Fruit fly (Drosophila melanogaster) whole organism, wandering third instar larva: ENCODE results near the gene CG31697.

Experiments
- Abd-B ChIP-seq: fragments of >200 bp; optimal IDR thresholded peaks from 2 replicates; lab custom pipeline; 2017; ENCODE audit warnings: missing biosample characterization, missing genetic modification characterization
- Hr78 ChIP-seq: fragments of >200 bp; optimal IDR thresholded peaks from 2 replicates; lab custom pipeline; 2017; ENCODE audit warnings: missing biosample characterization, missing genetic modification characterization
- Hr83 ChIP-seq: fragments of 200-300 bp; sonication (Bioruptor generic); optimal IDR thresholded peaks from 2 replicates; lab custom pipeline; 2016; ENCODE audit warnings: missing biosample characterization, mild to moderate bottlenecking, missing genetic modification characterization, moderate library complexity; ENCODE audit not compliant: poor library complexity, severe bottlenecking
- OdsH ChIP-seq: fragments of 200-800 bp; sonication (Bioruptor generic); optimal IDR thresholded peaks from 2 replicates; lab custom pipeline; 2016; ENCODE audit warnings: missing biosample characterization, mild to moderate bottlenecking, missing genetic modification characterization
- dl ChIP-seq, 2 experiments: fragments of 175-275, 200-275 bp in 1 of 2; fragments of 200-275 bp in 1 of 2; sonication (Bioruptor generic); optimal IDR thresholded peaks; lab custom pipeline; 2018; ENCODE audit warnings: mild to moderate bottlenecking in 2 of 2, missing biosample characterization in 2 of 2, missing genetic modification characterization in 2 of 2, moderate library complexity in 2 of 2; ENCODE audit not compliant: partially characterized antibody in 2 of 2, insufficient read depth in 1 of 2
- dmrt93B ChIP-seq: fragments of 200-800 bp; sonication (Bioruptor generic); optimal IDR thresholded peaks from 2 replicates; lab custom pipeline; 2018; ENCODE audit warnings: missing biosample characterization, mild to moderate bottlenecking, missing genetic modification characterization
- foxo ChIP-seq, 2 experiments: fragments of 200-800 bp; sonication (Bioruptor generic); optimal IDR thresholded peaks; 2 replicates in 1 of 2; 3 replicates in 1 of 2; lab custom pipeline; 2016 to 2017; ENCODE audit warnings: missing biosample characterization in 2 of 2, missing genetic modification characterization in 2 of 2

dm6 chr2L:19546869-19547710 lies 11.8 kb downstream of the CG31697 start, which contains the start of gene CG10337:
- TF ChIP-seq foxo (GFP tag; optimal IDR thresholded peaks at IDR 0.05; lab: Kevin White, UChicago), result peak in 1 of 2 experiments; percentile 59
- no peak for TF ChIP-seq Hr83 (GFP tag; lab: Kevin White, UChicago)
- TF ChIP-seq dl (GFP tag; optimal IDR thresholded peaks at IDR 0.05; lab: Kevin White, UChicago; ENCODE audit: insufficient read depth in 1 of 2, partially characterized antibody in 2 of 2), result peak in 1 of 2 experiments; percentile 7
- TF ChIP-seq Hr78 (GFP tag; lab: Kevin White, UChicago), result no peak
- peak; percentile 10 for TF ChIP-seq OdsH
- TF ChIP-seq dmrt93B, result no peak
- TF ChIP-seq Abd-B (GFP tag; lab: Kevin White, UChicago), result no peak
